Fruit fly (Drosophila melanogaster) S2 (cell line): ENCODE measurements around the gene Grl65a.

ENCODE experiments used
- CG8478 ChIP-seq: fragments of >200 bp; optimal IDR thresholded peaks from 2 replicates; lab custom pipeline; 2018
- CTCF ChIP-seq, 2 experiments: fragments of >200 bp; optimal IDR thresholded peaks; 2 replicates each; lab custom pipeline; 2018

- no peak for TF ChIP-seq CTCF (optimal IDR thresholded peaks at IDR 0.05; lab: Kevin White, UChicago)
- TF ChIP-seq CG8478 (lab: Kevin White, UChicago), result no peak
These were observed 33.4 kb upstream of the Grl65a start for dm6 chr3L:6700962-6701477.
